Worm (Caenorhabditis elegans): ENCODE results near the gene suca-1.

DNA sequence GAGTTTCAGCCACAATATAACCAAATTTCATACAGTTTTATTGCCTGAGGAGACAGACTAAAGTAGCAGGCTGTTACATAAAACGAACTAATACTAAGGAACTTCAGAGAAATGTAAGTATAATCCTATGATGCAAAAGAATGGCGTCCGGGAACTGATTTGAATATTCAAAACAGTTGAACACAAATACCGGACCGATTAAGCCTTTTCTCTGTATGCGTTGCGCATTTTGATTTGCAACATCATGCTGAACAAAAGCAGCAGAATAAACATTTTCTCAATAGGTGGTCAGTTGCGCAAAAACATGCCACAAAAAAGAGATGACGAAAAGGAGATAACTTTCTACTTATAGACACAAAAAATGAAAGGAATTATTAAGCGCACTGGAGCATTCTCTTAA is 24.1 kb upstream of the suca-1 start:
- no peak for TF ChIP-seq lin-15B (tag; optimal IDR thresholded peaks at IDR 0.05)
- no peak for TF ChIP-seq mdl-1 (tag; optimal IDR thresholded peaks at IDR 0.05)
- TF ChIP-seq unc-39 (tag; optimal IDR thresholded peaks at IDR 0.05), result no peak
- no peak for TF ChIP-seq nhr-43 (tag; optimal IDR thresholded peaks at IDR 0.05; ENCODE audit: poor library complexity, severe bottlenecking)
- no peak for TF ChIP-seq pqm-1 (tag; optimal IDR thresholded peaks at IDR 0.05)
- TF ChIP-seq nhr-25 (tag; optimal IDR thresholded peaks at IDR 0.05), result no peak
- no peak for TF ChIP-seq nhr-12 (tag; optimal IDR thresholded peaks at IDR 0.05)
- no peak for TF ChIP-seq tbx-2 (tag; optimal IDR thresholded peaks at IDR 0.05)
- TF ChIP-seq ztf-4 (tag; optimal IDR thresholded peaks at IDR 0.05), result no peak
- TF ChIP-seq snpc-4 (tag; optimal IDR thresholded peaks at IDR 0.05), result no peak
- TF ChIP-seq zag-1 (tag; optimal IDR thresholded peaks at IDR 0.05), result no peak
- no peak for TF ChIP-seq unc-62 (GFP tag; optimal IDR thresholded peaks at IDR 0.05)
- TF ChIP-seq elt-3 (tag; optimal IDR thresholded peaks at IDR 0.05), result no peak
